Worm (Caenorhabditis elegans): ENCODE data around the gene ndnf-1.
"Not testable (repeated sequence)": the region's sequence is repeated elsewhere in the genome, so short reads cannot be mapped to it uniquely, and the experiment has no call there.

The ndnf-1 gene

DNA sequence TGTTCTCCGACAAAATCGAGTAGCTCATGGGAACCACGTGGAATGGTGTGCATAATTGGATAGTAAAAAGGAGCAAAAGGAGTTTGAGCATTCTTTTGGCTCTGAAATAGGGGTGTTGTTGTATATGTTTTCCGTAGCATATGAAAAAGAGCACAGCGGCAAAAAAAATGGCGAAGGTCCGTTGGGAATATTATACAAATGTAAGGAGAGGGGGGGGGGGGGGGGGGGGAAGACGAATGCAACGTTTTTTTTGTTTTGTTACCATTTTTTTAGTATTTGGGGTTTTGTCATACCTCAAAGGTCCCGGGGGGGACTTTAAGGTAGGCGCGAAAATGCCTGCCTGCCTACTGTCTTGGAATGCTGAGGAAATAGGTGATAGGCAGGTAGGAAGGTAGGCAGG lies at the start of gene ndnf-1:
Gene ndnf-1 (minus strand): TSS at position 101 of the 400 bp plus-strand sequence.
- TF ChIP-seq unc-62 (GFP tag; optimal IDR thresholded peaks at IDR 0.05), result no peak

- TF ChIP-seq unc-62 (GFP tag; optimal IDR thresholded peaks at IDR 0.05), result no peak
Measured at ce11 chrIV:3076802-3077201, 48.1 kb upstream of the ndnf-1 start.

DNA sequence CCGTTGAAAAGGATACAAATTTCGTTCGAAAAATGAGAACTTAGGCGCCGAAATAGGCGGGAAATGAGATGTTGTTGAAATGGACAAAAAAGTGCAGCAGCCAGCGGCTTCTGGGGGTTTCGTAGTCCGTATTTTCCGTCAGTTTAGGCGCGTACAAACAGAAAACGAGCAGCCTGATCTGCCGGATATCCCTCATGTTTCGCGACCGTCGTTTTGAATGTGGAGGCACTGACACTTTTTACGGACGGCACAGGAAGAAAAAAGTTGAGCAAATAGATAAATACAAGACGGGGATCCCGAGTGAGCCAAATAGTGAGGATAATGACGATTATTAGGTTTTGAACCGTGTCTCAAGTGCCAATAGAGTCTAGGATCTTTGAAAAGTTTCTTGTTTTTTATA lies 47.5 kb upstream of the ndnf-1 start, which contains the start of gene Y67D8C.22:
Gene Y67D8C.22 (minus strand): TSS at position 101 of the 400 bp plus-strand sequence.
- no peak for TF ChIP-seq unc-62 (GFP tag; optimal IDR thresholded peaks at IDR 0.05)

DNA sequence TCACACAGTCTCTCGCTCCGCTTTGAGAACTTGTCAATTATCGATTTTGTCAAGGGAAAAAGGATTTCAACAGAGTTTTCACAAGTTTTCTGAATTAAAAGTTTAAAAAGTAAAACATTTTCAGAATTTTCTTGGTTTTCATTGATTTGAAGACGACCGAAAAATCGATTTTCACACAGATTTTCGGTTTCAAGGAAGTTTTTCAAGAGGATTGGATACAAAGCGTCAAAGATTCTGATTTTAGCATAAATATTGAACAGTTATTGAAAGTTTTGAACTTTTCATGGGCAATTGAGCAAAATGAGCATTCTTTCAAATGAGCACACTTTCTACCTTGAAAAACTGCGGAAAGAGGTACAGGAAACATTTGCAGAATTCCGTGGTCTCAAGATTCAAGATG lies 43.3 kb upstream of the ndnf-1 start, which contains the start of gene Y67D8C.2:
Gene Y67D8C.2 (plus strand): TSS at position 301 of the 400 bp plus-strand sequence.
- TF ChIP-seq unc-62 (GFP tag; optimal IDR thresholded peaks at IDR 0.05), result no peak

DNA sequence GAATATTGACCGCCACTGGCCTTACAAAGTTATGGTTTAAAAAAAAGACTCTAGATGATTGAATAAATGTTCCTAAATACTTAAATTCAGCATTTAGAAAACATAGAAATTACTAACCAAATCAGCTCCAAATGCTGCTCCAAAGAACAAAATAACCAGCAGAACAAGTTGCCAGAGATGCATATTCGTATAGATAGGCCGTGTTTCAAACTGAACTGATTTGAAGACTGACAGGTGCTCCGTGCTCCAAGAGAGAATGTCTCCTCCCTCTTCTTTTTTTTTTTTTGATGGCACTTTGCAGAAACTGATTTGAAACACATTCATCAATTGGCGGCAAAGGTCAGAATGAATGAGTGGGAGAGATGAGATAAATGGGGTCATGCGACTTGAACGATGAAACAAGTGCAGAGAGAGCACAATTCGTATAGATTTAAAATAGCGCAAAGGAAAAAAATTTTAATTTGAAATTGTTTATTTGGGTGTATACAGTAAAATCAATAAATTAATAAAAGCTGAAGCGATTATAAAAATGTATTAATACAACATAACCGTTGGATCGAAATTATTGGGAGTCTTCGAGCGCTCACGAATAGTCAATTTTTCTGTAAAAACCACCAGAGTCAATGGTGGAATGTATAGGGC lies 41.0 kb upstream of the ndnf-1 start, which contains the start of gene cpg-9:
Gene cpg-9 (minus strand): TSS at position 592 of the 642 bp plus-strand sequence.
- no peak for TF ChIP-seq unc-62 (GFP tag; optimal IDR thresholded peaks at IDR 0.05)

DNA sequence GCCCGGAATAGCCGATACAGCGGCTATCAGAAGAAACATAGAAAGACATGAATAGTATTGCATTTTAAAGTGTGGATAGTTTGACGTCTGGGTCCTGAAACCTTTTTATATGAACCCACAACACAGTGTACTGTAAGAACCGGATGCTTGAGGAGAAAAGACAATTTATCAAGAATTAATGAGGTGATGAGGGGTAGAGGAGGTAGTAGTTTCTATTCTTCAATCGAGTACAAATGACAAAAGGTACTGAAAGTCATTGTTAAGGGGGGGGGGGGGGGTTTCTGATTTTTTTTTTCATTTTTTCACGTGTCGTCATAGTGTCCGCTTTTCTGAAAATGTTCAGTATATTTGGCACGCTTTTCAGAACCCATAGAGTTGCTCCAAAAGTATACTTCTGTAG lies 38.1 kb upstream of the ndnf-1 start, which contains the start of gene Y67D8C.7:
Gene Y67D8C.7 (minus strand): TSS at position 101 of the 400 bp plus-strand sequence.
- TF ChIP-seq unc-62 (GFP tag; optimal IDR thresholded peaks at IDR 0.05), result no peak

DNA sequence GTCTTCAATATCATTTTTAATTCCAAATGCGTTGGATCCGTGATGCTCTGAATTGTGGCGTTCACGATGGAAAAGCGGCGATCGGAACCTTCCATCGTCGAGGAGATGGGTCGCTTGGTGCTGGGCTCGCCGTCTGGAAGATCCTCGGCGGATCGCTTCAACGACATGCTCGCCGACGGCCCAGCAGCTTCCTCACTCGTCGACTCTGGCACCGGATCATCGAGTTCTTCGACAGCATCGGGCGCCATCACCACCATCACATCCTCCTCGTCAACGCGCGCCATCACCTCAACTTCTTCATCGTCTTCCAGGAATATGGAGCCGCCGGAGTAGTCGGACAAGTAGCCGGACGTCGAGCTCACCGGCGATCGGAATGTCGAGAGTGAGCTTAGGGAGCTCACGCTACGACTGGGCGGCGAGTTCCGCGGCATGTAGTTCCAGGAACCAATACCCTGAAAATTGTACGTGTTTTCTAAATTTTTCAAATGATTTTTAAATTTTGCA lies 34.2 kb upstream of the ndnf-1 start, which contains the start of gene Y67D8C.6:
Gene Y67D8C.6 (minus strand): TSS at position 454 of the 504 bp plus-strand sequence.
- no peak for TF ChIP-seq unc-62 (GFP tag; optimal IDR thresholded peaks at IDR 0.05)

DNA sequence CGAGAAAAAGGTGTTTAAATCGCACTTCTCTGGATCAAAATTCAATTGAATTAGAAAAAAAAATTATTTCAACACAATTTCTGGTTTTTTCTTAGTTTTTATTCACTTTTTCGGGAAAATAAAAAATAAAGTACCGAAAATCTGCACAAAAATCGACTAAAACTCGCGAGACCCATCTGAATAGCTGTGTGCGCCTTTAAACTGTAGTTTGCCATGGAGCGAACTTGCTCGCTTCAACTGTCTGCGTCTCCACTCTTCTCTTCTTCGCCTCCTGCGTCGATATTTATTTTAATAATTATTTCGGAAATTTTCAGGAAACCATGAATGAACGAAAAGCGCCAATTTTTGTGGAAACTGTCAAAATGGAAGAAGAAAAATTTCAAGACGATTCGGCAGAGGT lies 27.1 kb upstream of the ndnf-1 start:
- no peak for TF ChIP-seq unc-62 (GFP tag; optimal IDR thresholded peaks at IDR 0.05)

ce11 chrIV:3055320-3055719 lies 26.6 kb upstream of the ndnf-1 start:
- no peak for TF ChIP-seq unc-62 (GFP tag; optimal IDR thresholded peaks at IDR 0.05)

ce11 chrIV:3053428-3053827 lies 24.7 kb upstream of the ndnf-1 start, which contains the start of gene ivph-3:
ivph-3 (plus strand) TSS chrIV:3053728.
- TF ChIP-seq unc-62 (GFP tag; optimal IDR thresholded peaks at IDR 0.05), result no peak

DNA sequence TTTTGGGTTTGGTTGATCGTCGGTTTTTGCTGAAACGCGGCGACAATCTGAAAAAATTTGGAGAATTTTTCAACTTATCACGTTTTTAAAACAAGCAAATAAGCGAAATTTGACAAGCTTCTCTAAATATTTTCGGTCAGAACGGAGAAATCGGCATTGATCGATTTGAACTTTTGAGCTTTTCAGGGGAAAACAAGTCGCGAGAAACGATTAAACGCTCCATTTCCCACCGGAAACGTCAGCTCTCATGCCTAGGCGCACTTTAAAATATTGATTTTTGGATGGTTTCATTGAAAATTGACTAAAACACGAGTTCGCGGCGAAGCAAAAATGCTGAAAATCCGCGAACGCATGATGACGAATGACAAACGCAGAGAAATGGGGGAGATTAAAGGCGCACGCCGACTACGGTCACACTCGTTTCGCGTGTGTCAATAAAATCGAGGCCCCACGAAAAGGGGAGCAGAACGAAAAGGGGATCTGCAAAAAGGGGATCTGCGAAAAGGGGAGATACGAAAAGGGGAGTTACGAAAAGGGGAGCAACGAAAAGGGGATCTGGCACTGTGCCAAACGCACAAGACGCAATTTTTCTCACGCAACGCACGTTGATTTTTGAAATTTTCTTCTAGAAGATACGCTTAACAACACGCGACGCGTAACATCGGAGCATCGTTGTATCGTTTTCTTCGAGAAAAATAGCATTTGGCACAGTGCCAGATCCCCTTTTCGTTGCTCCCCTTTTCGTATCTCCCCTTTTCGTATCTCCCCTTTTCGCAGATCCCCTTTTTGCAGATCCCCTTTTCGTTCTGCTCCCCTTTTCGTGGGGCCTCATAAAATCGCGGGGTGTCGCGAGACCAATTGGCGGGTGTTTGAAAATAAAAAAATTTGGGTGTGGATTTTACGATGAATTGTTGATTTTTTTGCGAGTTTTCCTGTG lies 21.6 kb upstream of the ndnf-1 start, which contains the start of gene eel-1:
Gene eel-1 (minus strand): TSS at position 51 of the 937 bp plus-strand sequence.
- not testable (repeated sequence) for TF ChIP-seq unc-62 (GFP tag; optimal IDR thresholded peaks at IDR 0.05)

- no peak for TF ChIP-seq unc-62 (GFP tag; optimal IDR thresholded peaks at IDR 0.05)
Measured at ce11 chrIV:3046889-3047288, 18.1 kb upstream of the ndnf-1 start.

DNA sequence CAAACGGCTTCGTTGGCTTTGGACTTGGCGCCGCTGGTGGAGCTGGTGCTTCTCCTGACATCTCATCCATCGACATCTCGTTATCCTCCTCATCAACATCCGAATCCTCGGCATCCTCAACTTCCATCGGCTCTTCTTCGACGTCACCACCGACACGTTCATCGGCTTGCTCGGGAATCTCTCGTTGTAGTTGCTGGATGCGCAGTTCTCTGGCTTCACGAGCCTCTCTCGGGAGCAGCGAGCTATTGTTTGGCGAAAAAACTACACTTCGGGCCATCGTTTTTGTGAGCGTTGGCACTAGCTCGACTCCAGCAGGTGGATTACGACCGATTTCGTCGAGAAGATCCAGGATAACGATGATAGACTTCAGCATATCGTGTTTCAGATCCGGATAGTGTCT lies 17.3 kb upstream of the ndnf-1 start:
- TF ChIP-seq unc-62 (GFP tag; optimal IDR thresholded peaks at IDR 0.05), result no peak

DNA sequence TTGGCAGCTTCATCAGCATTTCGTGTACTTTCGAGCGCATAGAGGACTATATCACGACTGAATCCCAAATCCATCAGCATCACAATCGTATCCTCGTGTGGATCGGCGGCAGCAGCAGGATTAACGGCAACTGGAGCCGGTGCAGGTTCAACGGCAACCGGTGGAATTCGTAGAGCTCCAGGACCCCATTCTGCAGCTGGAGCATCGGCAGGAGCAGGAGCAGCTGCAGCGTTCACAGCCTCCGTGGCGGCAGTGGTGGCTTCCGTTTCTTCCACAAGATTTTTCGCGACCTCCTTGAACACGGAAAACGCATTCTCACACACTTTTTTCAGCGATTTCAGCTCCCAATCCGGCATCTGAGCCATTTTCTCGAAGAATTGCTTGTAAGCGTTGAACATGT lies 15.4 kb upstream of the ndnf-1 start:
- no peak for TF ChIP-seq unc-62 (GFP tag; optimal IDR thresholded peaks at IDR 0.05)

- TF ChIP-seq unc-62 (GFP tag; optimal IDR thresholded peaks at IDR 0.05), result no peak
Measured at ce11 chrIV:3038740-3039139, 10.0 kb upstream of the ndnf-1 start.

DNA sequence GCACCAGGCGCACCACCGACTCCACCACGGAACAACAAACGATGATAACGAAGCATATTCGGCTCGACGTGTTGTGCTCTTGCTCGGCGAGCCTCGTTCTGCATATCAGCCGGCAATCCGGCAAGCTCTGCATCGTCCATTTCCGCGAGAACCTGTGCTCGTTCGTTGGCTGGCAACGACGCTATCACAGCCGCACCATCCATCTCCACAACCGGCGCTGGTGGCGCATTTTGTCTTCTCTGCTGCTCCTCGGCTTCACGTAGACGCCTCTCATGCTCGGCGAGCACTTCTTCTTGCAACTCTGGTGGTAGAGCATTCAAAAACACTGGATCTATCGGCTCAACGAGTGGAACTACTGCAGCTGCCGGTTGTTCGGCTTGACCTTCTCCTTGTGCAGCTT lies 9.2 kb upstream of the ndnf-1 start:
- no peak for TF ChIP-seq unc-62 (GFP tag; optimal IDR thresholded peaks at IDR 0.05)
